Worm (Caenorhabditis elegans) whole organism, L4 larva: ENCODE measurements around the gene gtf-2E2.

Experiments used
- T26A8.4 ChIP-seq: fragments of 200-800 bp; sonication (Bioruptor generic); IDR thresholded peaks from 2 replicates; pipeline ENCODE4 v1.3.6; 2022; ENCODE audit warnings: missing genetic modification characterization, missing compliant biosample characterization
- Y105C5A.15 ChIP-seq: fragments of 200-800 bp; sonication (Bioruptor generic); IDR thresholded peaks from 2 replicates; pipeline ENCODE4 v1.3.6; 2022; ENCODE audit warnings: missing genetic modification characterization, missing compliant biosample characterization
- ZK546.5 ChIP-seq, 2 experiments: sonication (generic microtip); optimal IDR thresholded peaks; 2 replicates each; lab custom pipeline; 2017; ENCODE audit warnings: missing biosample characterization in 2 of 2, missing genetic modification characterization in 2 of 2
- aha-1 ChIP-seq: fragments of 150-350 bp; peaks from one replicate; lab custom pipeline; 2014; ENCODE audit warnings: missing biosample characterization, missing genetic modification characterization
- ctbp-1 ChIP-seq: fragments of 200-800 bp; sonication (Bioruptor generic); IDR thresholded peaks from 2 replicates; pipeline ENCODE4 v1.3.6; 2022; ENCODE audit warnings: missing genetic modification reagents, missing genetic modification characterization, missing compliant biosample characterization
- daf-16 ChIP-seq, 3 experiments: sonication (generic microtip); optimal IDR thresholded peaks; 2 replicates each; lab custom pipeline; 2016 to 2017; ENCODE audit warnings: missing genetic modification characterization in 3 of 3, missing genetic modification reagents in 3 of 3, mild to moderate bottlenecking in 2 of 3, missing compliant biosample characterization in 2 of 3, missing biosample characterization in 1 of 3, moderate library complexity in 1 of 3
- daf-8 ChIP-seq: fragments of 200-800 bp; sonication (Bioruptor generic); IDR thresholded peaks from 2 replicates; pipeline ENCODE4 v1.3.6; 2022; ENCODE audit warnings: missing genetic modification characterization, missing compliant biosample characterization
- dmd-6 ChIP-seq: fragments of 200-800 bp; sonication (Bioruptor generic); IDR thresholded peaks from 2 replicates; pipeline ENCODE4 v1.3.6; 2022; ENCODE audit warnings: missing genetic modification reagents, missing genetic modification characterization, missing compliant biosample characterization
- dmd-8 ChIP-seq: fragments of 200-800 bp; sonication (Bioruptor generic); IDR thresholded peaks from 2 replicates; pipeline ENCODE4 v1.3.6; 2022; ENCODE audit warnings: missing genetic modification characterization, missing compliant biosample characterization
- dpl-1 ChIP-seq: fragments of 150-350 bp; optimal IDR thresholded peaks from 2 replicates; lab custom pipeline; 2014; ENCODE audit warnings: missing biosample characterization, missing genetic modification reagents, missing genetic modification characterization
- dve-1 ChIP-seq: sonication (generic microtip); optimal IDR thresholded peaks from 2 replicates; lab custom pipeline; 2017; ENCODE audit warnings: antibody characterized with exemption, mild to moderate bottlenecking, missing genetic modification characterization, missing compliant biosample characterization; ENCODE audit not compliant: insufficient read depth
- egl-27 ChIP-seq: sonication (generic microtip); optimal IDR thresholded peaks from 3 replicates; lab custom pipeline; 2017; ENCODE audit warnings: missing biosample characterization, missing genetic modification reagents, missing genetic modification characterization
- egl-43 ChIP-seq: fragments of 200-800 bp; sonication (Bioruptor generic); IDR thresholded peaks from 2 replicates; pipeline ENCODE4 v1.3.6; 2022; ENCODE audit warnings: missing genetic modification reagents, missing genetic modification characterization, missing compliant biosample characterization
- fkh-10 ChIP-seq: fragments of 150-350 bp; optimal IDR thresholded peaks from 2 replicates; lab custom pipeline; 2014; ENCODE audit warnings: missing biosample characterization, missing genetic modification reagents, missing genetic modification characterization
- hlh-30 ChIP-seq: sonication (generic microtip); optimal IDR thresholded peaks from 2 replicates; lab custom pipeline; 2017; ENCODE audit warnings: antibody characterized with exemption, mild to moderate bottlenecking, missing genetic modification characterization, missing compliant biosample characterization; ENCODE audit not compliant: insufficient read depth
- hmg-1.1 ChIP-seq: fragments of 200-800 bp; sonication (Bioruptor generic); IDR thresholded peaks from 2 replicates; pipeline ENCODE4 v1.3.6; 2022; ENCODE audit warnings: missing genetic modification reagents, missing genetic modification characterization, missing compliant biosample characterization
- lin-13 ChIP-seq: fragments of 150-350 bp; optimal IDR thresholded peaks from 2 replicates; lab custom pipeline; 2014; ENCODE audit warnings: missing biosample characterization, missing genetic modification reagents, missing genetic modification characterization
- lin-38 ChIP-seq: fragments of 200-800 bp; sonication (Bioruptor generic); IDR thresholded peaks from 2 replicates; pipeline ENCODE4 v1.3.6; 2022; ENCODE audit warnings: missing genetic modification reagents, missing genetic modification characterization, missing compliant biosample characterization
- lin-39 ChIP-seq: fragments of 150-350 bp; optimal IDR thresholded peaks from 2 replicates; lab custom pipeline; 2014; ENCODE audit warnings: missing biosample characterization, missing genetic modification reagents, missing genetic modification characterization
- lir-3 ChIP-seq: sonication (generic microtip); optimal IDR thresholded peaks from 2 replicates; lab custom pipeline; 2016; ENCODE audit warnings: mild to moderate bottlenecking, missing genetic modification characterization, missing compliant biosample characterization
- madf-5 ChIP-seq, 2 experiments: fragments of 200-800 bp; sonication (Bioruptor generic); IDR thresholded peaks; 2 replicates each; pipeline ENCODE4 v1.3.6; 2022; ENCODE audit warnings: missing compliant biosample characterization in 2 of 2, missing genetic modification characterization in 2 of 2
- mdl-1 ChIP-seq, 2 experiments: fragments of 150-350 bp in 1 of 2; sonication (generic microtip) in 1 of 2; optimal IDR thresholded peaks; 2 replicates each; lab custom pipeline; 2014 to 2017; ENCODE audit warnings: missing biosample characterization in 2 of 2, missing genetic modification characterization in 2 of 2
- mes-2 ChIP-seq: sonication (generic microtip); optimal IDR thresholded peaks from 2 replicates; lab custom pipeline; 2016; ENCODE audit warnings: missing genotype, mild to moderate bottlenecking, missing genetic modification characterization, missing compliant biosample characterization; ENCODE audit not compliant: poor library complexity, severe bottlenecking
- nhr-11 ChIP-seq: fragments of 150-350 bp; optimal IDR thresholded peaks from 2 replicates; lab custom pipeline; 2014; ENCODE audit warnings: missing biosample characterization, missing genetic modification characterization
- nhr-237 ChIP-seq: sonication (generic microtip); optimal IDR thresholded peaks from 2 replicates; lab custom pipeline; 2017; ENCODE audit warnings: missing biosample characterization, missing genetic modification characterization
- nhr-25 ChIP-seq: sonication (generic microtip); optimal IDR thresholded peaks from 2 replicates; lab custom pipeline; 2017; ENCODE audit warnings: missing genetic modification characterization, mild to moderate bottlenecking, missing compliant biosample characterization, antibody characterized with exemption, moderate library complexity, borderline replicate concordance; ENCODE audit not compliant: insufficient read depth
- nhr-28 ChIP-seq: fragments of 150-350 bp; optimal IDR thresholded peaks from 2 replicates; lab custom pipeline; 2014; ENCODE audit warnings: missing biosample characterization, missing genetic modification characterization
- nhr-48 ChIP-seq: sonication (generic microtip); optimal IDR thresholded peaks from 2 replicates; lab custom pipeline; 2016; ENCODE audit warnings: mild to moderate bottlenecking, missing genetic modification characterization, missing compliant biosample characterization
- pha-4 ChIP-seq, 2 experiments: fragments of 150-350 bp in 1 of 2; fragments of 200-800 bp in 1 of 2; sonication (Bioruptor generic) in 1 of 2; IDR thresholded peaks in 1 of 2; optimal IDR thresholded peaks in 1 of 2; 2 replicates each; pipeline versions ENCODE4 v1.3.6 to Lab custom; 2014 to 2022; ENCODE audit warnings: missing genetic modification characterization in 2 of 2, missing genetic modification reagents in 2 of 2, missing biosample characterization in 1 of 2, missing compliant biosample characterization in 1 of 2
- saeg-2 ChIP-seq: fragments of 200-800 bp; sonication (Bioruptor generic); IDR thresholded peaks from 2 replicates; pipeline ENCODE4 v1.3.6; 2022; ENCODE audit warnings: missing genetic modification reagents, missing genetic modification characterization, missing compliant biosample characterization
- set-16 ChIP-seq: fragments of 200-800 bp; sonication (Bioruptor generic); IDR thresholded peaks from 2 replicates; pipeline ENCODE4 v1.3.6; 2022; ENCODE audit warnings: missing genetic modification reagents, missing genetic modification characterization, missing compliant biosample characterization
- skn-1 ChIP-seq: fragments of 150-350 bp; optimal IDR thresholded peaks from 2 replicates; lab custom pipeline; 2014; ENCODE audit warnings: missing biosample characterization, missing genetic modification characterization
- spr-3 ChIP-seq: fragments of 200-800 bp; sonication (Bioruptor generic); optimal IDR thresholded peaks from 2 replicates; lab custom pipeline; 2018; ENCODE audit warnings: mild to moderate bottlenecking, missing genetic modification characterization, missing compliant biosample characterization
- unc-130 ChIP-seq: sonication (generic microtip); optimal IDR thresholded peaks from 2 replicates; lab custom pipeline; 2016; ENCODE audit warnings: missing genetic modification reagents, missing genetic modification characterization, missing compliant biosample characterization
- unc-39 ChIP-seq: sonication (generic microtip); optimal IDR thresholded peaks from 2 replicates; lab custom pipeline; 2017; ENCODE audit warnings: missing biosample characterization, missing genetic modification characterization
- unc-62 ChIP-seq, 3 experiments: fragments of 150-350 bp in 1 of 3; sonication (generic microtip); optimal IDR thresholded peaks in 2 of 3; peaks in 1 of 3; 1 replicate in 1 of 3; 2 replicates in 2 of 3; lab custom pipeline; 2014 to 2017; ENCODE audit warnings: missing biosample characterization in 3 of 3, missing genetic modification characterization in 3 of 3, missing genetic modification reagents in 3 of 3, missing genotype in 1 of 3
- zip-11 ChIP-seq: fragments of 200-800 bp; sonication (Bioruptor generic); IDR thresholded peaks from 2 replicates; pipeline ENCODE4 v1.3.6; 2022; ENCODE audit warnings: missing genetic modification characterization, missing compliant biosample characterization
- zip-2 ChIP-seq: fragments of 150-350 bp; optimal IDR thresholded peaks from 2 replicates; lab custom pipeline; 2014; ENCODE audit warnings: missing biosample characterization, missing genetic modification characterization

gtf-2E2 gene

ce11 chrII:11542385-11542784, at the start of gene gtf-2E2 (continued):
- TF ChIP-seq egl-43 (GFP tag; lab: Robert Waterston, UW) (no peak), dpl-1 (GFP tag; lab: Kevin White, UChicago) (peak; percentile 34), mdl-1 (tag; optimal IDR thresholded peaks at IDR 0.05; lab: Kevin White, UChicago) (no peak), Y105C5A.15 (no peak), dmd-8 (GFP tag; lab: Robert Waterston, UW) (no peak), egl-27 (tag; lab: Kevin White, UChicago) (no peak), lin-13 (GFP tag; lab: Kevin White, UChicago) (peak; percentile 51), T26A8.4 (GFP tag; lab: Robert Waterston, UW) (no peak), aha-1 (tag; lab: Kevin White, UChicago) (no peak), ZK546.5 (tag; optimal IDR thresholded peaks at IDR 0.05; lab: Kevin White, UChicago) (no peak), hlh-30 (tag; lab: Kevin White, UChicago) (peak; percentile 6)

- peak; percentile 10 for TF ChIP-seq unc-130 (GFP tag; lab: Kevin White, UChicago)
- no peak for TF ChIP-seq hmg-1.1 (GFP tag; lab: Robert Waterston, UW)
Measured at ce11 chrII:11592023-11592422, 49.7 kb upstream of the gtf-2E2 start, which contains the start of gene F07A11.1. TSS of gene F07A11.1 (minus strand) at chrII:11592123.

ce11 chrII:11591558-11591957, 49.3 kb upstream of the gtf-2E2 start:
- TF ChIP-seq set-16: no peak
- no peak for TF ChIP-seq lir-3 (tag; lab: Kevin White, UChicago)
- no peak for TF ChIP-seq unc-62 (GFP tag; optimal IDR thresholded peaks at IDR 0.05 in 1 of 2; lab: Kevin White, UChicago)
- no peak for TF ChIP-seq unc-62 (tag; optimal IDR thresholded peaks at IDR 0.05; lab: Kevin White, UChicago)
- no peak for TF ChIP-seq nhr-11 (tag; lab: Kevin White, UChicago)
- no peak for TF ChIP-seq saeg-2 (GFP tag; lab: Robert Waterston, UW)
- TF ChIP-seq spr-3 (GFP tag; lab: Kevin White, UChicago): no peak
- no peak for TF ChIP-seq zip-2 (tag; lab: Kevin White, UChicago)
- peak; percentile 69 for TF ChIP-seq aha-1 (tag; lab: Kevin White, UChicago)
- TF ChIP-seq, all 104 proteins: peak for 1

- TF ChIP-seq unc-62 (GFP tag; optimal IDR thresholded peaks at IDR 0.05 in 1 of 2; lab: Kevin White, UChicago) (peak in 1 of 2 experiments; percentile 61), unc-62 (tag; optimal IDR thresholded peaks at IDR 0.05; lab: Kevin White, UChicago) (no peak), nhr-237 (no peak)
Measured at ce11 chrII:11588304-11588703, 46.0 kb upstream of the gtf-2E2 start.

ce11 chrII:11582698-11583097, 40.4 kb upstream of the gtf-2E2 start, which contains the start of gene ints-7:
TSS of gene ints-7 (plus strand) at chrII:11582849.
- no peak for TF ChIP-seq ctbp-1
- TF ChIP-seq lin-38 (GFP tag; lab: Robert Waterston, UW): peak; percentile 30; the same call in 1 of the 2 replicates
- no peak for TF ChIP-seq unc-39 (tag; lab: Kevin White, UChicago)
- no peak for TF ChIP-seq daf-16 (GFP tag; optimal IDR thresholded peaks at IDR 0.05; lab: Kevin White, UChicago)
- TF ChIP-seq daf-16 (tag; optimal IDR thresholded peaks at IDR 0.05; lab: Kevin White, UChicago): no peak

ce11 chrII:11578327-11578726, 36.0 kb upstream of the gtf-2E2 start, which contains the start of gene smc-6:
TSS of gene smc-6 (plus strand) at chrII:11578716.
- TF ChIP-seq hmg-1.1 (GFP tag; lab: Robert Waterston, UW): peak; percentile 40; the same call in 1 of the 2 replicates
- no peak for TF ChIP-seq hlh-30 (tag; lab: Kevin White, UChicago)
- no peak for TF ChIP-seq set-16
- no peak for TF ChIP-seq T26A8.4 (GFP tag; lab: Robert Waterston, UW)
- no peak for TF ChIP-seq nhr-48 (tag; lab: Kevin White, UChicago)
- peak; percentile 27 for TF ChIP-seq dve-1 (tag; lab: Kevin White, UChicago)
- no peak for TF ChIP-seq nhr-25 (tag; lab: Kevin White, UChicago)
- peak; percentile 56 for TF ChIP-seq aha-1 (tag; lab: Kevin White, UChicago)
- peak; percentile 83 for TF ChIP-seq mes-2 (tag; lab: Kevin White, UChicago)
- no peak for TF ChIP-seq dmd-6 (GFP tag; lab: Robert Waterston, UW)
- TF ChIP-seq daf-16 (GFP tag; optimal IDR thresholded peaks at IDR 0.05; lab: Kevin White, UChicago): no peak
- TF ChIP-seq daf-16 (tag; optimal IDR thresholded peaks at IDR 0.05; lab: Kevin White, UChicago): peak; percentile 16
- no peak for TF ChIP-seq skn-1
- peak; percentile 13 for TF ChIP-seq nhr-28 (tag; lab: Kevin White, UChicago)
- no peak for TF ChIP-seq ctbp-1
- peak; percentile 18 for TF ChIP-seq fkh-10 (GFP tag; lab: Kevin White, UChicago)
- TF ChIP-seq daf-8 (GFP tag; lab: Robert Waterston, UW): no peak
- TF ChIP-seq zip-11 (GFP tag; lab: Robert Waterston, UW): no peak
- no peak for TF ChIP-seq pha-4 (GFP tag; IDR thresholded peaks at IDR 0.05; lab: Robert Waterston, UW)
- peak; percentile 47 for TF ChIP-seq pha-4 (tag; optimal IDR thresholded peaks at IDR 0.05; lab: Kevin White, UChicago)
- TF ChIP-seq lin-39 (tag; lab: Kevin White, UChicago): no peak
- TF ChIP-seq madf-5 (GFP tag; IDR thresholded peaks at IDR 0.05; lab: Robert Waterston, UW): no peak
